Fruit fly (Drosophila melanogaster): ENCODE data around the gene Jarid2.

DNA sequence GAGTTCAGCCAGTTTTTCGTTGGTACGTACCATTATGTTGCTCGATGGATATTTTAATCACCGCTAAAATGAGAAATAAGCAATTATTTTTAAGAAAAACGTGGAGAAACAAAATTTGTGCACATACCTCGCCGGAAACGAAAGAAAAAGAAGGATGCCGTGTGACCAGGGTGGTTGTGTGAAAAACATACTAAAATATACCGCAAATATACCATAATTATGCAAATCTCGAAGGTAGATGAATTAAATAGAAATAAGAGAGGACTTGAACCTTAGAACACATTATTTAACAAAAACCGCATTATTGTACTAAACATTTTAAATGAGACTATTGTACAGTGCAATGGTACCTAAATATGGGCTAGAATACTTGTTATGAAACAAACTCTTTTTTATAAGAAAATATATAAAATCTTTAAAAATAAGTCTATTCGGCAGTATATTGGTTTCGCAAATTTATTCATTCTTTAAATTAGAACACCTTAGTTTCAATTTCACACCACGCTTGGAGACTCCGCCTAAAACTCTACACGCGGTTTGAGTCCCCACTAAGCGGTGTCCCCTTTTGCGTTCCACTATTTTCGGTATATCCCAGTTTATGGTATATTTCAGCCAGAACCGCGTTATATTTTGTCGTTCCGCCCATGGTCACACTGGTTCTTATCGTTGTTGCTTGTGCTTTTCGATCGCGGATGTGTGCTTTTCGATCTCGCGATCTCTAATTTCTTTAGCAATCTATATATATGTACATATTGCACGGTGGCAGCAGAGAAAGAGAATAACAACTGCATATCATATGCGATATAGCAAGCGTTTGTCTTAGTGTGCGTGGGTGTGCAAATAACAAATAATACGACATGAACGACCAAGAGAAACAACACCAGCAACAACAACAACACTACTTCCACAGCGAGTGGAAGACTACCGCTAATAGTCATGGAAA, 46.9 kb upstream of the Jarid2 start, which contains the start of the genes RpS17 and MTF-1:
- TF ChIP-seq sage (GFP tag; optimal IDR thresholded peaks at IDR 0.05) = peak; percentile 20
- TF ChIP-seq h (GFP tag; optimal IDR thresholded peaks at IDR 0.05) = peak; percentile 31
- peak; percentile 9 for TF ChIP-seq psq (GFP tag; optimal IDR thresholded peaks at IDR 0.05)
- TF ChIP-seq fru (GFP tag; optimal IDR thresholded peaks at IDR 0.05) = peak; percentile 22
- no peak for TF ChIP-seq ey (GFP tag; optimal IDR thresholded peaks at IDR 0.05)
- TF ChIP-seq Abd-B (GFP tag; optimal IDR thresholded peaks at IDR 0.05) = no peak
- no peak for TF ChIP-seq usp (GFP tag; optimal IDR thresholded peaks at IDR 0.05)
